Fruit fly (Drosophila melanogaster) whole organism, wandering third instar larva: Measurements from ENCODE around the gene CtBP.

ENCODE experiments used
- OdsH ChIP-seq: fragments of 200-800 bp; sonication (Bioruptor generic); optimal IDR thresholded peaks from 2 replicates; lab custom pipeline; 2016; ENCODE audit warnings: missing biosample characterization, mild to moderate bottlenecking, missing genetic modification characterization
- Rel ChIP-seq, 2 experiments: fragments of 200-800 bp; sonication (Bioruptor generic) in 1 of 2; optimal IDR thresholded peaks; 2 replicates in 1 of 2; 3 replicates in 1 of 2; lab custom pipeline; 2016 to 2019; ENCODE audit warnings: mild to moderate bottlenecking in 2 of 2, missing biosample characterization in 2 of 2, missing genetic modification characterization in 2 of 2, moderate library complexity in 1 of 2
- br ChIP-seq: fragments of 200-800 bp; sonication (Bioruptor generic); optimal IDR thresholded peaks from 2 replicates; lab custom pipeline; 2016; ENCODE audit warnings: missing biosample characterization, missing genetic modification characterization
- brk ChIP-seq: fragments of 200-800 bp; sonication (Bioruptor generic); optimal IDR thresholded peaks from 2 replicates; lab custom pipeline; 2016; ENCODE audit warnings: missing biosample characterization, mild to moderate bottlenecking, missing genetic modification characterization
- dmrt93B ChIP-seq: fragments of 200-800 bp; sonication (Bioruptor generic); optimal IDR thresholded peaks from 2 replicates; lab custom pipeline; 2018; ENCODE audit warnings: missing biosample characterization, mild to moderate bottlenecking, missing genetic modification characterization
- dsf ChIP-seq: sonication (Bioruptor generic); optimal IDR thresholded peaks from 2 replicates; lab custom pipeline; 2016; ENCODE audit warnings: missing biosample characterization, missing genetic modification characterization, borderline replicate concordance
- ey ChIP-seq: fragments of 200-800 bp; sonication (Bioruptor generic); optimal IDR thresholded peaks from 2 replicates; lab custom pipeline; 2016; ENCODE audit warnings: missing biosample characterization, missing genetic modification characterization
- tai ChIP-seq: sonication (Bioruptor generic); optimal IDR thresholded peaks from 2 replicates; lab custom pipeline; 2016; ENCODE audit warnings: missing biosample characterization, missing genetic modification characterization
- usp ChIP-seq: fragments of >200 bp; optimal IDR thresholded peaks from 2 replicates; lab custom pipeline; 2017; ENCODE audit warnings: missing biosample characterization, missing genetic modification characterization

DNA sequence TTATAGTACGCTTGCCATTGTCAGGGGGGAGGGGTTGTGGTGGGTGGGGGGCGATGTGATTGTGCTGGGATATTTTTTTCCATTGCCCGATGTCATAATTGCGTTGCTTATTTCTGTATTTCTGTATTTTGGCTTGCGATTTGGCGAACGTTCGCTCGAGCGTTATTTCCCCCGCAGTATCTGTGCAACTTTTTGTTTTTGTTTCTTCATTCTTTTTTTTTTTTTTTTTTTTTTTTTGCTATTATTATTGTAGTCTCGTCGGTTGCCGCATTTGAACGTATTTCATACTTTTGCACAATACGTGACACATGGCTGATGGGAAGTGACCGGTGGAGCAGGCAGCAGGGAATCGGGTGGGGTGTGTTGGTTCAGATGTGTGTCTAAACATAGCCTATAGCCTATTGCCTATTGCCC is 6.2 kb downstream of the CtBP start:
- TF ChIP-seq br (GFP tag; lab: Kevin White, UChicago) (no peak), dmrt93B (GFP tag; lab: Kevin White, UChicago) (no peak), OdsH (GFP tag; lab: Kevin White, UChicago) (no peak), ey (GFP tag; lab: Kevin White, UChicago) (no peak), brk (GFP tag; lab: Kevin White, UChicago) (no peak), usp (no peak), tai (GFP tag; lab: Kevin White, UChicago) (no peak), dsf (GFP tag; lab: Kevin White, UChicago) (no peak), Rel (GFP tag; optimal IDR thresholded peaks at IDR 0.05; lab: Kevin White, UChicago) (no peak), Rel (tag; optimal IDR thresholded peaks at IDR 0.05; lab: Kevin White, UChicago) (peak; percentile 93)
